Worm (Caenorhabditis elegans) whole organism, L3 larva: ENCODE measurements around the gene arc-1.
"Not testable (repeated sequence)": the region's sequence is repeated elsewhere in the genome, so short reads cannot be mapped to it uniquely, and the experiment has no call there.

Source experiments
- R02D3.7 ChIP-seq: fragments of 150-350 bp; optimal IDR thresholded peaks from 2 replicates; lab custom pipeline; 2014; ENCODE audit warnings: missing biosample characterization, missing genetic modification characterization
- aly-2 ChIP-seq: fragments of 150-350 bp; optimal IDR thresholded peaks from 2 replicates; lab custom pipeline; 2014; ENCODE audit warnings: missing biosample characterization, missing genetic modification characterization
- ama-1 ChIP-seq: fragments of 150-350 bp; optimal IDR thresholded peaks from 2 replicates; lab custom pipeline; 2018
- ceh-82 ChIP-seq: fragments of 150-350 bp; optimal IDR thresholded peaks from 2 replicates; lab custom pipeline; 2014; ENCODE audit warnings: missing biosample characterization, missing genetic modification characterization
- ceh-9 ChIP-seq: sonication (generic microtip); optimal IDR thresholded peaks from 2 replicates; lab custom pipeline; 2018; ENCODE audit warnings: missing biosample characterization, missing genetic modification characterization
- egl-27 ChIP-seq: sonication (generic microtip); optimal IDR thresholded peaks from 4 replicates; lab custom pipeline; 2017; ENCODE audit warnings: missing biosample characterization, missing genetic modification reagents, missing genetic modification characterization
- egl-5 ChIP-seq: fragments of 150-350 bp; optimal IDR thresholded peaks from 2 replicates; lab custom pipeline; 2017; ENCODE audit warnings: missing biosample characterization, missing genetic modification reagents, missing genetic modification characterization, inconsistent platforms
- elt-2 ChIP-seq: sonication (generic microtip); optimal IDR thresholded peaks from 2 replicates; lab custom pipeline; 2016; ENCODE audit warnings: missing genetic modification reagents, mild to moderate bottlenecking, missing genetic modification characterization, missing compliant biosample characterization
- eor-1 ChIP-seq, 2 experiments: fragments of 150-350 bp; optimal IDR thresholded peaks; 2 replicates each; lab custom pipeline; 2014 to 2018; ENCODE audit warnings: missing biosample characterization in 2 of 2, missing genetic modification characterization in 2 of 2
- fkh-10 ChIP-seq: sonication (generic microtip); optimal IDR thresholded peaks from 2 replicates; lab custom pipeline; 2017; ENCODE audit warnings: missing biosample characterization, missing genetic modification reagents, missing genetic modification characterization
- fkh-2 ChIP-seq: fragments of 150-350 bp; optimal IDR thresholded peaks from 2 replicates; lab custom pipeline; 2014; ENCODE audit warnings: missing biosample characterization, missing genetic modification reagents, missing genetic modification characterization
- fos-1 ChIP-seq: fragments of 150-350 bp; optimal IDR thresholded peaks from 2 replicates; lab custom pipeline; 2014; ENCODE audit warnings: missing biosample characterization, missing genetic modification characterization
- jun-1 ChIP-seq: fragments of 150-350 bp; optimal IDR thresholded peaks from 2 replicates; lab custom pipeline; 2014; ENCODE audit warnings: missing biosample characterization, missing genetic modification reagents, missing genetic modification characterization
- lin-15B ChIP-seq: fragments of 150-350 bp; optimal IDR thresholded peaks from 2 replicates; lab custom pipeline; 2014; ENCODE audit warnings: missing biosample characterization, missing genetic modification characterization
- lin-39 ChIP-seq: fragments of 150-350 bp; optimal IDR thresholded peaks from 2 replicates; lab custom pipeline; 2018; ENCODE audit warnings: missing biosample characterization, missing genetic modification reagents, missing genetic modification characterization
- lsy-12 ChIP-seq: sonication (generic microtip); optimal IDR thresholded peaks from 2 replicates; lab custom pipeline; 2016; ENCODE audit warnings: mild to moderate bottlenecking, missing genetic modification characterization, missing compliant biosample characterization
- mdl-1 ChIP-seq: fragments of 150-350 bp; optimal IDR thresholded peaks from 2 replicates; lab custom pipeline; 2014; ENCODE audit warnings: missing biosample characterization, missing genetic modification characterization
- nfya-1 ChIP-seq: sonication (generic microtip); optimal IDR thresholded peaks from 2 replicates; lab custom pipeline; 2017; ENCODE audit warnings: missing genetic modification characterization, mild to moderate bottlenecking, missing compliant biosample characterization, antibody characterized with exemption, moderate library complexity; ENCODE audit not compliant: insufficient read depth
- nhr-12 ChIP-seq: fragments of 150-350 bp; optimal IDR thresholded peaks from 2 replicates; lab custom pipeline; 2014; ENCODE audit warnings: missing biosample characterization, missing genetic modification characterization
- nhr-237 ChIP-seq: fragments of 150-350 bp; optimal IDR thresholded peaks from 2 replicates; lab custom pipeline; 2014; ENCODE audit warnings: missing biosample characterization, missing genetic modification characterization
- nhr-28 ChIP-seq: fragments of 150-350 bp; optimal IDR thresholded peaks from 2 replicates; lab custom pipeline; 2014; ENCODE audit warnings: missing biosample characterization, missing genetic modification characterization
- nhr-43 ChIP-seq: sonication (generic microtip); optimal IDR thresholded peaks from 2 replicates; lab custom pipeline; 2016; ENCODE audit warnings: mild to moderate bottlenecking, missing genetic modification characterization, missing compliant biosample characterization; ENCODE audit not compliant: poor library complexity, severe bottlenecking
- nhr-67 ChIP-seq: fragments of 150-350 bp; optimal IDR thresholded peaks from 2 replicates; lab custom pipeline; 2014; ENCODE audit warnings: missing biosample characterization, missing genetic modification characterization
- nhr-76 ChIP-seq: fragments of 150-350 bp; sonication (generic microtip); optimal IDR thresholded peaks from 5 replicates; lab custom pipeline; 2014; ENCODE audit warnings: missing biosample characterization, missing genetic modification characterization
- nhr-77 ChIP-seq: fragments of 150-350 bp; optimal IDR thresholded peaks from 2 replicates; lab custom pipeline; 2014; ENCODE audit warnings: missing biosample characterization, missing genetic modification characterization
- pqm-1 ChIP-seq: fragments of 150-350 bp; optimal IDR thresholded peaks from 2 replicates; lab custom pipeline; 2017; ENCODE audit warnings: missing biosample characterization, missing genetic modification characterization, inconsistent platforms
- sea-2 ChIP-seq: fragments of 150-350 bp; sonication (generic microtip); optimal IDR thresholded peaks from 4 replicates; lab custom pipeline; 2014; ENCODE audit warnings: missing biosample characterization, missing genetic modification reagents, missing genetic modification characterization
- skn-1 ChIP-seq: fragments of 150-350 bp; optimal IDR thresholded peaks from 2 replicates; lab custom pipeline; 2014; ENCODE audit warnings: missing biosample characterization, missing genetic modification characterization
- tbx-2 ChIP-seq: sonication (generic microtip); optimal IDR thresholded peaks from 2 replicates; lab custom pipeline; 2016; ENCODE audit warnings: mild to moderate bottlenecking, missing genetic modification characterization, missing compliant biosample characterization
- unc-39 ChIP-seq: sonication (generic microtip); optimal IDR thresholded peaks from 4 replicates; lab custom pipeline; 2017; ENCODE audit warnings: missing biosample characterization, missing genetic modification characterization
- unc-62 ChIP-seq: fragments of 150-350 bp; sonication (generic microtip); optimal IDR thresholded peaks from 4 replicates; lab custom pipeline; 2014; ENCODE audit warnings: missing biosample characterization, missing genetic modification reagents, missing genetic modification characterization
- zag-1 ChIP-seq: fragments of 150-350 bp; optimal IDR thresholded peaks from 2 replicates; lab custom pipeline; 2014; ENCODE audit warnings: missing biosample characterization, missing genetic modification characterization
- ztf-4 ChIP-seq: fragments of 150-350 bp; optimal IDR thresholded peaks from 2 replicates; lab custom pipeline; 2014; ENCODE audit warnings: missing biosample characterization, missing genetic modification characterization

Gene arc-1

ce11 chrII:9716417-9717039 lies 41.8 kb downstream of the arc-1 start, which contains the start of gene wee-1.3 (continued):
- TF ChIP-seq eor-1 (tag; optimal IDR thresholded peaks at IDR 0.05; lab: Kevin White, UChicago), result no peak
- TF ChIP-seq egl-27 (tag; lab: Kevin White, UChicago), result no peak
- TF ChIP-seq nhr-43, result no peak
- no peak for TF ChIP-seq nhr-77 (tag; lab: Kevin White, UChicago)
- TF ChIP-seq elt-2 (tag; lab: Kevin White, UChicago), result peak; percentile 52
- TF ChIP-seq lsy-12, result no peak
- TF ChIP-seq aly-2 (tag; lab: Kevin White, UChicago), result no peak
- peak; percentile 52 for TF ChIP-seq lin-39 (tag; lab: Kevin White, UChicago)
- TF ChIP-seq lin-15B (tag; lab: Kevin White, UChicago), result peak; percentile 72
- TF ChIP-seq nfya-1, result peak; percentile 86
- no peak for TF ChIP-seq unc-39
- TF ChIP-seq nhr-237 (tag; lab: Kevin White, UChicago), result no peak
- no peak for TF ChIP-seq nhr-28
- TF ChIP-seq fkh-10, result no peak
- TF ChIP-seq nhr-76 (tag; lab: Kevin White, UChicago), result no peak
- peak; percentile 40 for TF ChIP-seq skn-1
- peak; percentile 57 for TF ChIP-seq pqm-1 (tag; lab: Kevin White, UChicago)
- peak; percentile 65 for TF ChIP-seq R02D3.7 (tag; lab: Kevin White, UChicago)
- TF ChIP-seq fos-1 (tag; lab: Kevin White, UChicago), result no peak
- TF ChIP-seq egl-5 (tag; lab: Kevin White, UChicago), result peak; percentile 83

- TF ChIP-seq skn-1 (no peak), nhr-67 (tag; lab: Kevin White, UChicago) (no peak), nhr-12 (tag; lab: Kevin White, UChicago) (no peak), unc-62 (GFP tag; lab: Kevin White, UChicago) (no peak), sea-2 (GFP tag; lab: Kevin White, UChicago) (no peak), nhr-77 (tag; lab: Kevin White, UChicago) (no peak), egl-27 (tag; lab: Kevin White, UChicago) (no peak), mdl-1 (tag; lab: Kevin White, UChicago) (no peak), pqm-1 (tag; lab: Kevin White, UChicago) (no peak), ceh-82 (tag; lab: Kevin White, UChicago) (no peak)
These were observed 43.1 kb downstream of the arc-1 start, which contains the start of gene Y53C12A.6 for ce11 chrII:9717904-9718303. Y53C12A.6 (minus strand) TSS chrII:9718004.

ce11 chrII:9718631-9719252 lies 44.0 kb downstream of the arc-1 start, which contains the start of gene Y53C12A.11:
Y53C12A.11 (minus strand) TSS chrII:9718698.
- not testable (repeated sequence) for TF ChIP-seq unc-62 (GFP tag; lab: Kevin White, UChicago); nhr-77 (tag; lab: Kevin White, UChicago); sea-2 (GFP tag; lab: Kevin White, UChicago)
- TF ChIP-seq, all 47 proteins: peak for 0; not testable (repeated sequence) for 47

ce11 chrII:9724464-9724863 lies 49.7 kb downstream of the arc-1 start, which contains the start of gene cutl-2:
cutl-2 (minus strand) TSS chrII:9724673.
- TF ChIP-seq fos-1 (tag; lab: Kevin White, UChicago) (no peak), lsy-12 (no peak), skn-1 (no peak), nhr-43 (no peak), tbx-2 (tag; lab: Kevin White, UChicago) (no peak), jun-1 (no peak), ceh-82 (tag; lab: Kevin White, UChicago) (no peak), eor-1 (tag; optimal IDR thresholded peaks at IDR 0.05; lab: Kevin White, UChicago) (no peak), nhr-77 (tag; lab: Kevin White, UChicago) (no peak), mdl-1 (tag; lab: Kevin White, UChicago) (no peak), ama-1 (lab: Kevin White, UChicago) (no peak), lin-15B (tag; lab: Kevin White, UChicago) (no peak), zag-1 (tag; lab: Kevin White, UChicago) (no peak), ceh-9 (tag; lab: Kevin White, UChicago) (no peak), fkh-2 (tag; lab: Kevin White, UChicago) (no peak), ztf-4 (tag; lab: Kevin White, UChicago) (no peak), nfya-1 (no peak)
